Fruit fly (Drosophila melanogaster) whole organism, adult: Measurements from ENCODE around the gene cmpy.

Experiments used
- cnc ChIP-seq, 2 experiments: fragments of >200 bp; optimal IDR thresholded peaks; 2 replicates each; lab custom pipeline; 2017
- pad ChIP-seq: fragments of 200-800 bp; sonication (Bioruptor generic); optimal IDR thresholded peaks from 3 replicates; lab custom pipeline; 2017; ENCODE audit warnings: missing biosample characterization, missing genetic modification characterization, mild to moderate bottlenecking, moderate library complexity, missing genetic modification reagents

dm6 chr3L:20707217-20707616, 11.8 kb downstream of the cmpy start:
- TF ChIP-seq pad (GFP tag; lab: Kevin White, UChicago) (no peak), cnc (optimal IDR thresholded peaks at IDR 0.05; lab: Kevin White, UChicago) (no peak)
